Fruit fly (Drosophila melanogaster): Measurements from ENCODE around the gene bam.
A peak's percentile ranks its signal among the peaks of the same experiment; 100 is the strongest.

bam gene

DNA sequence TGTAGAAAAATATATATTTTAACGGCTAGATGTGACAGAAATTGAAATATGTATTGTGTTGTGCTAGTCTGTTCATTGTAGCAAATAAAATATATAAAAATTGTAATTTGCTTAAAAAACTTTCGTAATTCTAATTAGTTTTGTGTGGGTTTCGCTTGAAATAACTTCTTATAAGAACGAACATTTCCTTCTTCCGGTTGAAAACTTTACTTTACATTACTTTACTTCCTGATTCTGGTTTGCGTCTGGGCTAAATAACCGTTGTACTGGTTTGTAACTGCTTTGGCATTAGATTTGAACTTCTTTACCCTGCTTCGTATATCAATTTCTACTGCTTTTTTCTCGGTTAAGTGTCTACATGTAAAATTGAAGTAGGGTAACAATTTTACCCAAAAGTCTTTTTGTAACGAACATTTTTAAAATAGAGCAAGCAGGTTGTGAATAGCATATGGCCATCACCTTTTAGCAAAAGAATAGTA lies 51.1 kb downstream of the bam start, which contains the start of gene lobo (continued):
- peak; percentile 49 for TF ChIP-seq MBD-R2 (GFP tag; IDR thresholded peaks at IDR 0.05)
- peak; percentile 48 for TF ChIP-seq CG4424 (GFP tag; optimal IDR thresholded peaks at IDR 0.05)
- TF ChIP-seq kni (GFP tag; optimal IDR thresholded peaks at IDR 0.05) = peak; percentile 10
- no peak for TF ChIP-seq danr (GFP tag; IDR thresholded peaks at IDR 0.05)
- TF ChIP-seq hb (GFP tag; IDR thresholded peaks at IDR 0.05; ENCODE audit: partially characterized antibody) = no peak
- peak; percentile 67 for TF ChIP-seq Mes4 (GFP tag; optimal IDR thresholded peaks at IDR 0.05)
- TF ChIP-seq gsb-n (tag; optimal IDR thresholded peaks at IDR 0.05) = peak; percentile 28
- TF ChIP-seq Hr51 (GFP tag; optimal IDR thresholded peaks at IDR 0.05) = peak; percentile 46 to 53
- TF ChIP-seq kay (GFP tag; optimal IDR thresholded peaks at IDR 0.05) = peak; percentile 9
- peak; percentile 10 for TF ChIP-seq Antp (GFP tag; optimal IDR thresholded peaks at IDR 0.05)
- no peak for TF ChIP-seq psq (GFP tag; optimal IDR thresholded peaks at IDR 0.05)
- no peak for TF ChIP-seq cg (GFP tag; optimal IDR thresholded peaks at IDR 0.05)
- TF ChIP-seq CHES-1-like (GFP tag; optimal IDR thresholded peaks at IDR 0.05) = peak; percentile 62
- TF ChIP-seq nerfin-1 (tag; optimal IDR thresholded peaks at IDR 0.05) = peak; percentile 65
- peak; percentile 34 for TF ChIP-seq sqz (GFP tag; optimal IDR thresholded peaks at IDR 0.05)
- peak; percentile 58 for TF ChIP-seq CG10654 (GFP tag; optimal IDR thresholded peaks at IDR 0.05)
- TF ChIP-seq ATbp (GFP tag; optimal IDR thresholded peaks at IDR 0.05) = no peak
- TF ChIP-seq CG30403 (GFP tag; optimal IDR thresholded peaks at IDR 0.05) = peak; percentile 39
- TF ChIP-seq CG11398 (GFP tag; optimal IDR thresholded peaks at IDR 0.05) = peak; percentile 60
- no peak for TF ChIP-seq usp (GFP tag; optimal IDR thresholded peaks at IDR 0.05)
- TF ChIP-seq Usf (GFP tag; optimal IDR thresholded peaks at IDR 0.05) = peak; percentile 28
- peak; percentile 53 for TF ChIP-seq fd3F (GFP tag; optimal IDR thresholded peaks at IDR 0.05)
- peak; percentile 26 for TF ChIP-seq CG3281 (GFP tag; optimal IDR thresholded peaks at IDR 0.05)
- TF ChIP-seq CG3847 (GFP tag; IDR thresholded peaks at IDR 0.05) = peak; percentile 79
- peak; percentile 98 for TF ChIP-seq Ets97D (GFP tag; optimal IDR thresholded peaks at IDR 0.05)
- TF ChIP-seq CG15269 (tag; optimal IDR thresholded peaks at IDR 0.05) = no peak
- no peak for TF ChIP-seq Blimp-1 (GFP tag; optimal IDR thresholded peaks at IDR 0.05)
- no peak for TF ChIP-seq gem (tag; optimal IDR thresholded peaks at IDR 0.05)
- peak; percentile 41 for TF ChIP-seq CG4328 (GFP tag; optimal IDR thresholded peaks at IDR 0.05)
- TF ChIP-seq ind (GFP tag; optimal IDR thresholded peaks at IDR 0.05) = peak; percentile 13
- no peak for TF ChIP-seq CG17568 (GFP tag; optimal IDR thresholded peaks at IDR 0.05)
- no peak for TF ChIP-seq run (tag; optimal IDR thresholded peaks at IDR 0.05)
- TF ChIP-seq Stat92E (GFP tag; optimal IDR thresholded peaks at IDR 0.05) = peak in 1 of 3 experiments; percentile 15
- TF ChIP-seq Neu2 (GFP tag; optimal IDR thresholded peaks at IDR 0.05; ENCODE audit: borderline replicate concordance) = no peak
- TF ChIP-seq CG12769 (tag; optimal IDR thresholded peaks at IDR 0.05) = no peak
- TF ChIP-seq vfl (GFP tag; optimal IDR thresholded peaks at IDR 0.05) = no peak
- peak; percentile 47 for TF ChIP-seq D19B (GFP tag; optimal IDR thresholded peaks at IDR 0.05)
- peak; percentile 38 for TF ChIP-seq tx (GFP tag; optimal IDR thresholded peaks at IDR 0.05)
- peak; percentile 30 for TF ChIP-seq Atf3 (GFP tag; optimal IDR thresholded peaks at IDR 0.05)
- TF ChIP-seq eve (GFP tag; optimal IDR thresholded peaks at IDR 0.05) = no peak
- TF ChIP-seq BtbVII (GFP tag; optimal IDR thresholded peaks at IDR 0.05) = no peak
- TF ChIP-seq zen (tag; optimal IDR thresholded peaks at IDR 0.05) = peak; percentile 83
- TF ChIP-seq Hmr (GFP tag; optimal IDR thresholded peaks at IDR 0.05) = peak; percentile 81
- peak; percentile 86 for TF ChIP-seq CTCF (GFP tag; optimal IDR thresholded peaks at IDR 0.05)
- TF ChIP-seq lilli (GFP tag; optimal IDR thresholded peaks at IDR 0.05) = peak; percentile 49
- no peak for TF ChIP-seq C15 (GFP tag; IDR thresholded peaks at IDR 0.05)
- TF ChIP-seq pnt (GFP tag; optimal IDR thresholded peaks at IDR 0.05) = peak; percentile 31
- peak; percentile 17 for TF ChIP-seq CG12219 (GFP tag; optimal IDR thresholded peaks at IDR 0.05)
- TF ChIP-seq ham (GFP tag; IDR thresholded peaks at IDR 0.05) = peak; percentile 62; the same call in 1 of the 2 replicates
- TF ChIP-seq pzg (GFP tag; optimal IDR thresholded peaks at IDR 0.05) = peak; percentile 28
